Worm (Caenorhabditis elegans) whole organism, L3 larva: ENCODE data around the gene Y119D3B.14.

Source experiments
- aly-2 ChIP-seq: fragments of 150-350 bp; optimal IDR thresholded peaks from 2 replicates; lab custom pipeline; 2014; ENCODE audit warnings: missing biosample characterization, missing genetic modification characterization
- ceh-82 ChIP-seq: fragments of 150-350 bp; optimal IDR thresholded peaks from 2 replicates; lab custom pipeline; 2014; ENCODE audit warnings: missing biosample characterization, missing genetic modification characterization
- nhr-28 ChIP-seq: fragments of 150-350 bp; optimal IDR thresholded peaks from 2 replicates; lab custom pipeline; 2014; ENCODE audit warnings: missing biosample characterization, missing genetic modification characterization
- pha-4 ChIP-seq: fragments of 150-350 bp; optimal IDR thresholded peaks from 2 replicates; lab custom pipeline; 2014; ENCODE audit warnings: missing biosample characterization, missing genetic modification reagents, missing genetic modification characterization
- pqm-1 ChIP-seq: fragments of 150-350 bp; optimal IDR thresholded peaks from 2 replicates; lab custom pipeline; 2017; ENCODE audit warnings: missing biosample characterization, missing genetic modification characterization, inconsistent platforms
- snpc-4 ChIP-seq: fragments of 150-350 bp; optimal IDR thresholded peaks from 2 replicates; lab custom pipeline; 2014; ENCODE audit warnings: missing biosample characterization, missing genetic modification characterization
- unc-39 ChIP-seq: sonication (generic microtip); optimal IDR thresholded peaks from 4 replicates; lab custom pipeline; 2017; ENCODE audit warnings: missing biosample characterization, missing genetic modification characterization

ce11 chrIII:1220012-1220411, 26.4 kb upstream of the Y119D3B.14 start:
- TF ChIP-seq ceh-82 (tag; lab: Kevin White, UChicago) (no peak), pqm-1 (peak; percentile 31), unc-39 (tag; lab: Kevin White, UChicago) (no peak), nhr-28 (tag; lab: Kevin White, UChicago) (no peak), snpc-4 (tag; lab: Kevin White, UChicago) (no peak), aly-2 (tag; lab: Kevin White, UChicago) (no peak), pha-4 (tag; lab: Kevin White, UChicago) (peak; percentile 44)
